Worm (Caenorhabditis elegans) whole organism, late embryonic: ENCODE results near the gene his-8.

Experiments used
- F13H6.1 ChIP-seq: sonication (generic microtip); optimal IDR thresholded peaks from 2 replicates; lab custom pipeline; 2016; ENCODE audit warnings: missing genetic modification characterization, missing compliant biosample characterization
- gmeb-2 ChIP-seq: sonication (generic microtip); optimal IDR thresholded peaks from 2 replicates; lab custom pipeline; 2016; ENCODE audit warnings: missing genetic modification characterization, inconsistent platforms, missing compliant biosample characterization
- hlh-13 ChIP-seq: fragments of 200-800 bp; sonication (Bioruptor generic); optimal IDR thresholded peaks from 2 replicates; lab custom pipeline; 2018; ENCODE audit warnings: mild to moderate bottlenecking, missing genetic modification characterization, missing compliant biosample characterization
- hlh-30 ChIP-seq: sonication (generic microtip); optimal IDR thresholded peaks from 2 replicates; lab custom pipeline; 2017; ENCODE audit warnings: antibody characterized with exemption, missing genetic modification characterization, missing compliant biosample characterization; ENCODE audit not compliant: insufficient read depth
- odd-2 ChIP-seq: sonication (generic microtip); optimal IDR thresholded peaks from 2 replicates; lab custom pipeline; 2017; ENCODE audit warnings: antibody characterized with exemption, mild to moderate bottlenecking, missing genetic modification characterization, missing compliant biosample characterization
- pat-9 ChIP-seq: fragments of 200-800 bp; sonication (Bioruptor generic); optimal IDR thresholded peaks from 2 replicates; lab custom pipeline; 2018; ENCODE audit warnings: mild to moderate bottlenecking, missing genetic modification characterization, moderate library complexity, missing compliant biosample characterization
- sdc-2 ChIP-seq: sonication (generic microtip); optimal IDR thresholded peaks from 2 replicates; lab custom pipeline; 2016; ENCODE audit warnings: missing genotype, missing genetic modification characterization, missing compliant biosample characterization

DNA sequence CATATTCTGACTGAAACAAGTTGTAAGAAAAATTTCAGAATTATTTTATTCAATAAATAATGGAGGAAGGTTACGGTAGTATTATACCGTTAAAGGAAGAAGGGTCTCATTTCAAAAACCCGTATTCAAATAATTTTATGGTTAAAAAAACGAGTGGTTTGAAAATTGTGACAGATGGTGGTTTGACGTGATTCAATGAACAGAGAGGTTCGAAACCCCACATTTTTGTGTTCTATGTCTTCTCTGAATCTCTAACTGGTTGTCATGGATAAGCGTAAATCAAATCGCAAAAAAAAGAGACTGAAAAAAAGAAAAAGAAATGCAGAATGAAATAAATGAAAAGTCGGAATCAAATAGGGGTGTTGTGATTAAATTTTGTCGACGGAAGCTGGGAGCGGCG, 25.6 kb downstream of the his-8 start, which contains the start of gene ZK994.6:
- TF ChIP-seq sdc-2 (tag; lab: Kevin White, UChicago), result no peak
- TF ChIP-seq odd-2 (tag; lab: Kevin White, UChicago), result no peak
- TF ChIP-seq hlh-30 (tag; lab: Kevin White, UChicago), result no peak
- TF ChIP-seq F13H6.1 (tag; lab: Kevin White, UChicago), result no peak
- TF ChIP-seq gmeb-2, result no peak
- no peak for TF ChIP-seq pat-9
- TF ChIP-seq hlh-13 (GFP tag; lab: Kevin White, UChicago), result no peak
